Worm (Caenorhabditis elegans) whole organism, L1 larva: ENCODE data around the gene K01B6.4.

Source experiments
- Y116A8C.19 ChIP-seq: sonication (generic microtip); optimal IDR thresholded peaks from 2 replicates; lab custom pipeline; 2016; ENCODE audit warnings: missing compliant biosample characterization, missing genetic modification characterization, borderline replicate concordance
- aha-1 ChIP-seq: fragments of 150-350 bp; optimal IDR thresholded peaks from 2 replicates; lab custom pipeline; 2014; ENCODE audit warnings: missing biosample characterization, missing genetic modification characterization
- ceh-8 ChIP-seq: fragments of 200-800 bp; sonication (Bioruptor generic); optimal IDR thresholded peaks from 2 replicates; lab custom pipeline; 2018; ENCODE audit warnings: mild to moderate bottlenecking, missing genetic modification characterization, moderate library complexity, missing compliant biosample characterization
- ceh-88 ChIP-seq: fragments of 200-800 bp; sonication (Bioruptor generic); IDR thresholded peaks from 2 replicates; pipeline ENCODE4 v1.3.6; 2022; ENCODE audit warnings: missing genetic modification characterization, missing compliant biosample characterization
- ces-1 ChIP-seq: fragments of 150-350 bp; optimal IDR thresholded peaks from 2 replicates; lab custom pipeline; 2014; ENCODE audit warnings: missing biosample characterization, missing genetic modification reagents, missing genetic modification characterization
- dsc-1 ChIP-seq: sonication (generic microtip); optimal IDR thresholded peaks from 2 replicates; lab custom pipeline; 2016; ENCODE audit warnings: mild to moderate bottlenecking, missing genetic modification characterization, missing compliant biosample characterization
- efl-1 ChIP-seq, 4 experiments: fragments of 150-350 bp; optimal IDR thresholded peaks in 3 of 4; peaks in 1 of 4; 1 replicate in 1 of 4; 2 replicates in 3 of 4; lab custom pipeline; 2014; ENCODE audit warnings: missing biosample characterization in 2 of 4, missing genetic modification characterization in 2 of 4, missing genetic modification reagents in 2 of 4
- elt-3 ChIP-seq, 6 experiments: fragments of 150-350 bp in 1 of 6; sonication (generic microtip); optimal IDR thresholded peaks; 2 replicates each; lab custom pipeline; 2017 to 2018; ENCODE audit warnings: missing biosample characterization in 6 of 6, missing genetic modification characterization in 6 of 6, inconsistent platforms in 1 of 6
- ets-5 ChIP-seq: fragments of 200-800 bp; sonication (Bioruptor generic); IDR thresholded peaks from 2 replicates; pipeline ENCODE4 v1.3.6; 2022; ENCODE audit warnings: missing genetic modification characterization, missing compliant biosample characterization
- fkh-4 ChIP-seq: sonication (generic microtip); optimal IDR thresholded peaks from 2 replicates; lab custom pipeline; 2016; ENCODE audit warnings: missing compliant biosample characterization, missing genetic modification characterization, borderline replicate concordance
- irx-1 ChIP-seq: sonication (generic microtip); optimal IDR thresholded peaks from 2 replicates; lab custom pipeline; 2016; ENCODE audit warnings: missing genetic modification characterization, missing compliant biosample characterization
- isw-1 ChIP-seq: fragments of 200-800 bp; sonication (Bioruptor generic); IDR thresholded peaks from 2 replicates; pipeline ENCODE4 v1.3.6; 2022; ENCODE audit warnings: missing genetic modification characterization, missing compliant biosample characterization
- jun-1 ChIP-seq: fragments of 150-350 bp; optimal IDR thresholded peaks from 2 replicates; lab custom pipeline; 2014; ENCODE audit warnings: missing biosample characterization, missing genetic modification reagents, missing genetic modification characterization
- lin-14 ChIP-seq: fragments of 200-800 bp; sonication (Bioruptor generic); optimal IDR thresholded peaks from 2 replicates; lab custom pipeline; 2018; ENCODE audit warnings: mild to moderate bottlenecking, missing genetic modification characterization, moderate library complexity, missing compliant biosample characterization
- lin-35 ChIP-seq, 2 experiments: fragments of 150-350 bp; optimal IDR thresholded peaks; 2 replicates each; lab custom pipeline; 2014; ENCODE audit warnings: missing biosample characterization in 2 of 2, missing genetic modification characterization in 2 of 2, missing genetic modification reagents in 2 of 2
- mdl-1 ChIP-seq, 2 experiments: fragments of 150-350 bp; optimal IDR thresholded peaks; 2 replicates each; lab custom pipeline; 2014 to 2017; ENCODE audit warnings: missing biosample characterization in 2 of 2, missing genetic modification characterization in 2 of 2, inconsistent platforms in 1 of 2
- mep-1 ChIP-seq: fragments of 150-350 bp; optimal IDR thresholded peaks from 2 replicates; lab custom pipeline; 2014; ENCODE audit warnings: missing biosample characterization, missing genetic modification characterization
- nhr-19 ChIP-seq: fragments of 200-800 bp; sonication (Bioruptor generic); conservative IDR thresholded peaks from 2 replicates; pipeline ENCODE4 v1.3.6; 2022; ENCODE audit warnings: missing genetic modification characterization, missing compliant biosample characterization
- nhr-20 ChIP-seq: sonication (generic microtip); optimal IDR thresholded peaks from 2 replicates; lab custom pipeline; 2016; ENCODE audit warnings: mild to moderate bottlenecking, missing genetic modification characterization, missing compliant biosample characterization
- nhr-28 ChIP-seq: fragments of 150-350 bp; optimal IDR thresholded peaks from 2 replicates; lab custom pipeline; 2014; ENCODE audit warnings: missing biosample characterization, missing genetic modification characterization
- nhr-47 ChIP-seq: sonication (generic microtip); optimal IDR thresholded peaks from 2 replicates; lab custom pipeline; 2016; ENCODE audit warnings: mild to moderate bottlenecking, missing genetic modification characterization, moderate library complexity, missing compliant biosample characterization
- nhr-71 ChIP-seq: sonication (generic microtip); optimal IDR thresholded peaks from 2 replicates; lab custom pipeline; 2016; ENCODE audit warnings: mild to moderate bottlenecking, missing genetic modification characterization, moderate library complexity, missing compliant biosample characterization
- nhr-77 ChIP-seq: fragments of 150-350 bp; optimal IDR thresholded peaks from 2 replicates; lab custom pipeline; 2014; ENCODE audit warnings: missing biosample characterization, missing genetic modification characterization
- nhr-85 ChIP-seq: sonication (generic microtip); peaks from one replicate; lab custom pipeline; 2016; ENCODE audit warnings: missing genetic modification characterization, inconsistent platforms, missing compliant biosample characterization
- pag-3 ChIP-seq: sonication (generic microtip); optimal IDR thresholded peaks from 2 replicates; lab custom pipeline; 2017; ENCODE audit warnings: missing genetic modification characterization, mild to moderate bottlenecking, missing compliant biosample characterization, antibody characterized with exemption, borderline replicate concordance; ENCODE audit not compliant: insufficient read depth
- pax-3 ChIP-seq: fragments of 200-800 bp; sonication (Bioruptor generic); optimal IDR thresholded peaks from 2 replicates; lab custom pipeline; 2018; ENCODE audit warnings: mild to moderate bottlenecking, missing genetic modification characterization, moderate library complexity, missing compliant biosample characterization
- rnt-1 ChIP-seq: sonication (generic microtip); optimal IDR thresholded peaks from 2 replicates; lab custom pipeline; 2016; ENCODE audit warnings: mild to moderate bottlenecking, missing genetic modification characterization, moderate library complexity, missing compliant biosample characterization
- skn-1 ChIP-seq: fragments of 150-350 bp; optimal IDR thresholded peaks from 2 replicates; lab custom pipeline; 2014; ENCODE audit warnings: missing biosample characterization, missing genetic modification characterization
- sup-37 ChIP-seq: fragments of 200-800 bp; sonication (Bioruptor generic); optimal IDR thresholded peaks from 2 replicates; lab custom pipeline; 2018; ENCODE audit warnings: mild to moderate bottlenecking, missing genetic modification characterization, missing compliant biosample characterization
- swsn-7 ChIP-seq: sonication (generic microtip); optimal IDR thresholded peaks from 2 replicates; lab custom pipeline; 2016; ENCODE audit warnings: missing genetic modification characterization, missing compliant biosample characterization
- unc-130 ChIP-seq: fragments of 150-350 bp; optimal IDR thresholded peaks from 2 replicates; lab custom pipeline; 2017; ENCODE audit warnings: missing biosample characterization, missing genetic modification characterization, inconsistent platforms
- unc-30 ChIP-seq: sonication (generic microtip); optimal IDR thresholded peaks from 2 replicates; lab custom pipeline; 2017; ENCODE audit warnings: missing biosample characterization, missing genetic modification characterization
- unc-98 ChIP-seq: fragments of 200-800 bp; sonication (Bioruptor generic); IDR thresholded peaks from 2 replicates; pipeline ENCODE4 v1.3.6; 2022; ENCODE audit warnings: missing genetic modification characterization, missing compliant biosample characterization
- xbp-1 ChIP-seq: sonication (generic microtip); optimal IDR thresholded peaks from 2 replicates; lab custom pipeline; 2016; ENCODE audit warnings: missing genetic modification characterization, missing compliant biosample characterization
- ztf-11 ChIP-seq, 2 experiments: sonication (generic microtip); optimal IDR thresholded peaks; 2 replicates each; lab custom pipeline; 2016 to 2017; ENCODE audit warnings: missing genetic modification characterization in 2 of 2, missing biosample characterization in 1 of 2, missing compliant biosample characterization in 1 of 2
- ztf-4 ChIP-seq: fragments of 150-350 bp; optimal IDR thresholded peaks from 2 replicates; lab custom pipeline; 2014; ENCODE audit warnings: missing biosample characterization, missing genetic modification characterization

The K01B6.4 gene

DNA sequence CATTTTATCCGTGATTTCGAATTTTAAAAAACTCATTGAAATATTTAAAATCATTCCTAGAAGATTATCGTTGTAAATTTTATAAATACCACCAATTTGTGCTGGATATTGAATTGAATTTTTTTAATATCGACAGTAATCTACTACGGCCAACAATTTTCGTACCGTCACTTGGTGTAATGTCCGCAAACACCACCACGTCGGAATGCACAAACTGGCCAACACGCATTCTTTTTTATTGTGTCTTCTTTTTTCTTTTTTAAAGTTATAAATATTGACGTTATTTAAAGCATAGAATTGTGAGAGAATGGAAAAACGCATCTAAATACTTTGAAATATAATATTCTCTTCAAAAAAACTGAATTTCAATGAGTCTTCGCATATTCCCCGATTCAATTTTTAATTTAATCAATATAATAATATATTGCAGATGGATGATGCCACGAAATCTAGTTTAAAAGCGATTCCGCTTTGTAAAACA, 33.9 kb upstream of the K01B6.4 start, which contains the start of gene ufc-1 (continued):
- TF ChIP-seq mdl-1 (tag; optimal IDR thresholded peaks at IDR 0.05; lab: Kevin White, UChicago) (no peak), rnt-1 (tag; lab: Kevin White, UChicago) (peak; percentile 26), nhr-71 (tag; lab: Kevin White, UChicago) (peak; percentile 38), mep-1 (peak; percentile 51), nhr-77 (tag; lab: Kevin White, UChicago) (no peak), xbp-1 (tag; lab: Kevin White, UChicago) (peak; percentile 14), ztf-11 (tag; optimal IDR thresholded peaks at IDR 0.05; lab: Kevin White, UChicago) (no peak), ztf-4 (no peak)

DNA sequence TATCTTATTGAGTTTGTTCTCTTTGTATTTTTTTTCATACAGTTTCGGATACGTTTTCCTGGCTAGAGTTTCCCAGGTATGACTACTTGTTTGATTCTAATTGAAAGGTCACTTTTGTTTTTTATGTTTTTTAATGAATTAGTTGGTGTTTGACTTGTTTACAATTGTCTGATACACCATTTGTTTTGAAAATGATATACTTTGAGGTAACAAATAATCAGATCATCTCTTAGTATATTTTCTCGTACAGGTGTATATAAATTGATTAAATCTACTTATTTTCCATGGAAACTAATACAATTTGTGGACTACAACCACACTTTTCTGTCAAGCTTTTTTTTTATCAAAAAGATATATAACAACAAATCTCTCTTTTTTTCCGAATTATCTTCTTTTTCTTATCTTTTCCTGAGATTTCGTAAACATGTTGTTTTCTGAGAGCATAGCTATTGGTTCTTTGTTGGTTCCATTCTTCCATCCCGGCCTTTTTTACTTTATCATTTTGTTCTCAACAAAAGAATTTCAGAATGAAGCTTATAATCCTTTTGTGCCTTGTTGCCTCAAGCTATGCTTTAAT, 32.6 kb upstream of the K01B6.4 start, which contains the start of gene ttr-5:
Gene ttr-5 (plus strand): TSS at position 527 of the 577 bp plus-strand sequence.
- TF ChIP-seq ztf-4: no peak
- TF ChIP-seq efl-1 (optimal IDR thresholded peaks at IDR 0.05; lab: Kevin White, UChicago): no peak
- TF ChIP-seq efl-1 (GFP tag; optimal IDR thresholded peaks at IDR 0.05 in 1 of 2; lab: Kevin White, UChicago): no peak
- no peak for TF ChIP-seq unc-98 (GFP tag; lab: Robert Waterston, UW)
- TF ChIP-seq aha-1 (tag; lab: Kevin White, UChicago): no peak
- no peak for TF ChIP-seq unc-30 (tag; lab: Kevin White, UChicago)

ce11 chrIII:9329266-9329665, 32.0 kb upstream of the K01B6.4 start, which contains the start of gene C40H1.3:
Gene C40H1.3 (minus strand): TSS chrIII:9329366.
- TF ChIP-seq ztf-4 (no peak), mep-1 (no peak), jun-1 (tag; lab: Kevin White, UChicago) (no peak), nhr-19 (GFP tag; lab: Robert Waterston, UW) (no peak), ces-1 (no peak), sup-37 (no peak), fkh-4 (tag; lab: Kevin White, UChicago) (no peak)

DNA sequence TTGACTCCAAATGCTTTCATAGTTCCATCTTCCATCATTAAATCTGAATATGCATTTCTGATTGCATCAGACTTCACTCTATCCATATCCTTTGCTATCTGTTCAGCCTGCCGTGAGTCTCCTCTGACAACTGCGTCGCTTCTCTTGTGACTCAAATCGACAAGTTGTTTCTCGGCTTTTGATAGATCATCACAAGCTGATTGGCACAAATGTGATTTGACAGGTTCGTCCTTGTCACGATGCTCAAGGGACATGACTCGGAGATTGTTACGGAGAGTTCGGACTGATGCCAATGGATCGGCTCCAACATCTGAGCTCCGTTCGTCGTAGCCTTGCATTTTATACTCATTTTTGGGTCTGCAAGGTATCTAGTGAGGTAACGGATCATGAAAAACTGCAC, 31.5 kb upstream of the K01B6.4 start:
- TF ChIP-seq nhr-28 (no peak), lin-14 (peak; percentile 27), dsc-1 (tag; lab: Kevin White, UChicago) (no peak), nhr-47 (no peak), lin-35 (GFP tag; optimal IDR thresholded peaks at IDR 0.05; lab: Kevin White, UChicago) (no peak), unc-130 (no peak), ets-5 (no peak), xbp-1 (tag; lab: Kevin White, UChicago) (no peak), nhr-85 (tag; lab: Kevin White, UChicago) (peak; percentile 22), Y116A8C.19 (no peak), pax-3 (tag; lab: Kevin White, UChicago) (no peak), swsn-7 (tag; lab: Kevin White, UChicago) (no peak), unc-98 (GFP tag; lab: Robert Waterston, UW) (no peak), nhr-20 (tag; lab: Kevin White, UChicago) (peak; percentile 2), ceh-8 (GFP tag; lab: Kevin White, UChicago) (no peak), irx-1 (tag; lab: Kevin White, UChicago) (no peak), unc-30 (tag; lab: Kevin White, UChicago) (no peak)

- TF ChIP-seq elt-3 (tag; optimal IDR thresholded peaks at IDR 0.05; lab: Kevin White, UChicago): no peak
- no peak for TF ChIP-seq isw-1
- TF ChIP-seq mdl-1 (tag; optimal IDR thresholded peaks at IDR 0.05; lab: Kevin White, UChicago): no peak
- no peak for TF ChIP-seq irx-1 (tag; lab: Kevin White, UChicago)
- TF ChIP-seq ceh-88: no peak
- no peak for TF ChIP-seq skn-1 (tag; lab: Kevin White, UChicago)
- TF ChIP-seq pag-3 (tag; lab: Kevin White, UChicago): no peak
Observed at ce11 chrIII:9327910-9328309, 30.7 kb upstream of the K01B6.4 start.
